Fruit fly (Drosophila melanogaster) whole organism, embryonic: ENCODE data around the gene Tsr1.

Experiments
- CG10431 ChIP-seq: fragments of 200-800 bp; sonication (Bioruptor generic); optimal IDR thresholded peaks from 3 replicates; lab custom pipeline; 2018; ENCODE audit warnings: missing biosample characterization, mild to moderate bottlenecking, missing genetic modification characterization
- CG11247 ChIP-seq: fragments of 200-800 bp; sonication (Bioruptor generic); IDR thresholded peaks from 2 replicates; pipeline ENCODE4 v1.3.6; 2022; ENCODE audit warnings: missing biosample characterization, missing genetic modification characterization
- CG11695 ChIP-seq: fragments of 200-800 bp; sonication (Bioruptor generic); IDR thresholded peaks from 3 replicates; pipeline ENCODE4 v1.3.6; 2022; ENCODE audit warnings: missing biosample characterization, missing genetic modification characterization
- CG12219 ChIP-seq: fragments of 200-800 bp; sonication (Bioruptor generic); optimal IDR thresholded peaks from 3 replicates; lab custom pipeline; 2018; ENCODE audit warnings: missing biosample characterization, mild to moderate bottlenecking, missing genetic modification characterization
- CG12299 ChIP-seq: fragments of 200-800 bp; sonication (Bioruptor generic); optimal IDR thresholded peaks from 2 replicates; lab custom pipeline; 2018; ENCODE audit warnings: missing biosample characterization, mild to moderate bottlenecking, missing genetic modification characterization
- CG12391 ChIP-seq: fragments of 200-800 bp; sonication (Bioruptor generic); optimal IDR thresholded peaks from 3 replicates; lab custom pipeline; 2018; ENCODE audit warnings: missing biosample characterization, mild to moderate bottlenecking, missing genetic modification characterization, moderate library complexity
- CG14710 ChIP-seq: fragments of 200-800 bp; sonication (Bioruptor generic); optimal IDR thresholded peaks from 3 replicates; lab custom pipeline; 2019; ENCODE audit warnings: missing biosample characterization, mild to moderate bottlenecking, missing genetic modification characterization, moderate library complexity
- CG15696 ChIP-seq: fragments of 200-800 bp; sonication (Bioruptor generic); optimal IDR thresholded peaks from 2 replicates; lab custom pipeline; 2019; ENCODE audit warnings: missing biosample characterization, mild to moderate bottlenecking, missing genetic modification characterization, moderate library complexity
- CG16863 ChIP-seq: fragments of 200-800 bp; sonication (Bioruptor generic); optimal IDR thresholded peaks from 3 replicates; lab custom pipeline; 2016; ENCODE audit warnings: missing biosample characterization, missing genetic modification characterization
- CG17829 ChIP-seq: fragments of 200-800 bp; optimal IDR thresholded peaks from 2 replicates; lab custom pipeline; 2019; ENCODE audit warnings: missing biosample characterization, mild to moderate bottlenecking, missing genetic modification characterization, moderate library complexity
- CG1792 ChIP-seq: fragments of 200-800 bp; sonication (Bioruptor generic); optimal IDR thresholded peaks from 2 replicates; lab custom pipeline; 2016; ENCODE audit warnings: missing biosample characterization, missing genetic modification characterization
- CG18764 ChIP-seq: fragments of 200-800 bp; sonication (Bioruptor generic); optimal IDR thresholded peaks from 3 replicates; lab custom pipeline; 2016; ENCODE audit warnings: missing biosample characterization, missing genetic modification characterization
- CG2116 ChIP-seq: fragments of 200-800 bp; sonication (Bioruptor generic); optimal IDR thresholded peaks from 3 replicates; lab custom pipeline; 2018; ENCODE audit warnings: missing biosample characterization, mild to moderate bottlenecking, missing genetic modification characterization
- CG2202 ChIP-seq: fragments of 200-800 bp; sonication (Bioruptor generic); optimal IDR thresholded peaks from 2 replicates; lab custom pipeline; 2018; ENCODE audit warnings: missing biosample characterization, mild to moderate bottlenecking, missing genetic modification characterization
- CG2678 ChIP-seq: fragments of 200-800 bp; sonication (Bioruptor generic); optimal IDR thresholded peaks from 3 replicates; lab custom pipeline; 2019; ENCODE audit warnings: missing biosample characterization, mild to moderate bottlenecking, missing genetic modification characterization, moderate library complexity
- CG31224 ChIP-seq: fragments of 200-800 bp; sonication (Bioruptor generic); IDR thresholded peaks from 2 replicates; pipeline ENCODE4 v1.3.6; 2022; ENCODE audit warnings: missing biosample characterization, missing genetic modification characterization
- CG3163 ChIP-seq: fragments of 200-800 bp; sonication (Bioruptor generic); optimal IDR thresholded peaks from 3 replicates; lab custom pipeline; 2016; ENCODE audit warnings: missing biosample characterization, missing genetic modification characterization
- CG3281 ChIP-seq: fragments of 200-800 bp; sonication (Bioruptor generic); optimal IDR thresholded peaks from 3 replicates; lab custom pipeline; 2017; ENCODE audit warnings: missing biosample characterization, mild to moderate bottlenecking, missing genetic modification characterization
- CG4854 ChIP-seq: fragments of 200-800 bp; sonication (Bioruptor generic); optimal IDR thresholded peaks from 2 replicates; lab custom pipeline; 2016; ENCODE audit warnings: missing biosample characterization, missing genetic modification characterization, inconsistent platforms
- CG7372 ChIP-seq: fragments of 200-800 bp; sonication (Bioruptor generic); IDR thresholded peaks from 2 replicates; pipeline ENCODE4 v1.3.6; 2022; ENCODE audit warnings: missing biosample characterization, missing genetic modification characterization
- CG8290 ChIP-seq, 3 experiments: fragments of 200-800 bp; sonication (Bioruptor generic); optimal IDR thresholded peaks; 2 replicates each; lab custom pipeline; 2016 to 2019; ENCODE audit warnings: missing biosample characterization in 3 of 3, missing genetic modification characterization in 3 of 3, mild to moderate bottlenecking in 2 of 3, moderate library complexity in 1 of 3
- CG9215 ChIP-seq: fragments of 200-800 bp; sonication (Bioruptor generic); IDR thresholded peaks from 2 replicates; pipeline ENCODE4 v1.3.6; 2022; ENCODE audit warnings: missing biosample characterization, missing genetic modification characterization
- Dip3 ChIP-seq: fragments of 200-800 bp; sonication (Bioruptor generic); optimal IDR thresholded peaks from 3 replicates; lab custom pipeline; 2016; ENCODE audit warnings: missing biosample characterization, missing genetic modification characterization
- Dll ChIP-seq: fragments of 200-800 bp; sonication (Bioruptor generic); IDR thresholded peaks from 4 replicates; pipeline ENCODE4 v1.3.6; 2022; ENCODE audit warnings: missing biosample characterization, missing genetic modification characterization; ENCODE audit not compliant: partially characterized antibody
- Doc3 ChIP-seq: fragments of 200-800 bp; sonication (Bioruptor generic); IDR thresholded peaks from 3 replicates; pipeline ENCODE4 v1.3.6; 2022; ENCODE audit warnings: missing biosample characterization, missing genetic modification characterization; ENCODE audit not compliant: partially characterized antibody
- E2f2 ChIP-seq: fragments of 200-800 bp; sonication (Bioruptor generic); IDR thresholded peaks from 2 replicates; pipeline ENCODE4 v1.3.6; 2022; ENCODE audit warnings: missing biosample characterization, missing genetic modification characterization
- Eip74EF ChIP-seq, 2 experiments: fragments of 200-800 bp in 1 of 2; fragments of >200 bp in 1 of 2; sonication (Bioruptor generic) in 1 of 2; optimal IDR thresholded peaks; 2 replicates each; lab custom pipeline; 2017 to 2019; ENCODE audit warnings: missing biosample characterization in 2 of 2, missing genetic modification characterization in 2 of 2, mild to moderate bottlenecking in 1 of 2, moderate library complexity in 1 of 2
- HLH3B ChIP-seq: fragments of 200-800 bp; sonication (Bioruptor generic); IDR thresholded peaks from 2 replicates; pipeline ENCODE4 v1.3.6; 2022; ENCODE audit warnings: missing biosample characterization, missing genetic modification characterization
- HLH4C ChIP-seq: fragments of 200-800 bp; sonication (Bioruptor generic); IDR thresholded peaks from 3 replicates; pipeline ENCODE4 v1.3.6; 2022; ENCODE audit warnings: missing biosample characterization, missing genetic modification characterization; ENCODE audit not compliant: partially characterized antibody
- MTF-1 ChIP-seq: fragments of 200-800 bp; sonication (Bioruptor generic); optimal IDR thresholded peaks from 2 replicates; lab custom pipeline; 2018; ENCODE audit warnings: missing biosample characterization, mild to moderate bottlenecking, missing genetic modification characterization, borderline replicate concordance
- Six4 ChIP-seq: fragments of 200-800 bp; sonication (Bioruptor generic); optimal IDR thresholded peaks from 2 replicates; lab custom pipeline; 2016; ENCODE audit warnings: missing biosample characterization, missing genetic modification characterization
- al ChIP-seq: fragments of 200-800 bp; sonication (Bioruptor generic); IDR thresholded peaks from 2 replicates; pipeline ENCODE4 v1.3.6; 2022; ENCODE audit warnings: missing biosample characterization, missing genetic modification characterization
- aop ChIP-seq: fragments of 200-800 bp; sonication (Bioruptor generic); IDR thresholded peaks from 2 replicates; pipeline ENCODE4 v1.3.6; 2022; ENCODE audit warnings: missing biosample characterization, missing genetic modification characterization
- crp ChIP-seq, 2 experiments: fragments of 200-800 bp; sonication (Bioruptor generic); optimal IDR thresholded peaks; 2 replicates in 1 of 2; 3 replicates in 1 of 2; lab custom pipeline; 2017; ENCODE audit warnings: missing biosample characterization in 2 of 2, missing genetic modification characterization in 2 of 2, mild to moderate bottlenecking in 1 of 2, moderate library complexity in 1 of 2
- dmrt99B ChIP-seq: fragments of 200-800 bp; sonication (Bioruptor generic); optimal IDR thresholded peaks from 2 replicates; lab custom pipeline; 2018; ENCODE audit warnings: missing biosample characterization, mild to moderate bottlenecking, missing genetic modification characterization, moderate library complexity
- gem ChIP-seq: fragments of 200-800 bp; sonication (Bioruptor generic); optimal IDR thresholded peaks from 2 replicates; lab custom pipeline; 2019; ENCODE audit warnings: missing biosample characterization, mild to moderate bottlenecking, missing genetic modification characterization, moderate library complexity
- gfzf ChIP-seq: fragments of 200-800 bp; sonication (Bioruptor generic); optimal IDR thresholded peaks from 2 replicates; lab custom pipeline; 2016; ENCODE audit warnings: missing biosample characterization, mild to moderate bottlenecking, missing genetic modification characterization, moderate library complexity
- hbn ChIP-seq: fragments of 200-800 bp; sonication (Bioruptor generic); IDR thresholded peaks from 2 replicates; pipeline ENCODE4 v1.3.6; 2022; ENCODE audit warnings: missing biosample characterization, missing genetic modification characterization; ENCODE audit not compliant: partially characterized antibody
- inv ChIP-seq: fragments of 200-800 bp; sonication (Bioruptor generic); IDR thresholded peaks from 2 replicates; pipeline ENCODE4 v1.3.6; 2022; ENCODE audit warnings: missing biosample characterization, missing genetic modification characterization; ENCODE audit not compliant: partially characterized antibody
- klu ChIP-seq: fragments of 200-800 bp; sonication (Bioruptor generic); IDR thresholded peaks from 2 replicates; pipeline ENCODE4 v1.3.6; 2022; ENCODE audit warnings: missing biosample characterization, missing genetic modification characterization
- nerfin-2 ChIP-seq: fragments of 200-800 bp; sonication (Bioruptor generic); IDR thresholded peaks from 2 replicates; pipeline ENCODE4 v1.3.6; 2022; ENCODE audit warnings: missing biosample characterization, missing genetic modification characterization; ENCODE audit not compliant: partially characterized antibody
- prd ChIP-seq, 3 experiments: fragments of >200 bp in 2 of 3; fragments of 200-800 bp in 1 of 3; sonication (Bioruptor generic) in 1 of 3; optimal IDR thresholded peaks in 2 of 3; IDR thresholded peaks in 1 of 3; 2 replicates in 2 of 3; 3 replicates in 1 of 3; pipeline versions ENCODE4 v1.3.6 to Lab custom; 2017 to 2022; ENCODE audit warnings: missing biosample characterization in 1 of 3, missing genetic modification characterization in 1 of 3
- pros ChIP-seq: fragments of 200-800 bp; sonication (Bioruptor generic); optimal IDR thresholded peaks from 3 replicates; lab custom pipeline; 2019; ENCODE audit warnings: missing biosample characterization, mild to moderate bottlenecking, missing genetic modification characterization, moderate library complexity
- sd ChIP-seq: fragments of 200-800 bp; sonication (Bioruptor generic); optimal IDR thresholded peaks from 3 replicates; lab custom pipeline; 2018; ENCODE audit warnings: missing biosample characterization, mild to moderate bottlenecking, missing genetic modification characterization, moderate library complexity
- seq ChIP-seq: fragments of 200-800 bp; sonication (Bioruptor generic); IDR thresholded peaks from 2 replicates; pipeline ENCODE4 v1.3.6; 2022; ENCODE audit warnings: missing biosample characterization, missing genetic modification characterization
- tup ChIP-seq: fragments of 200-800 bp; sonication (Bioruptor generic); optimal IDR thresholded peaks from 2 replicates; lab custom pipeline; 2016; ENCODE audit warnings: missing biosample characterization, mild to moderate bottlenecking, missing genetic modification characterization, moderate library complexity
- vfl ChIP-seq: fragments of 200-800 bp; sonication (Bioruptor generic); optimal IDR thresholded peaks from 2 replicates; lab custom pipeline; 2016; ENCODE audit warnings: missing biosample characterization, missing genetic modification characterization
- zfh1 ChIP-seq: fragments of 200-800 bp; sonication (Bioruptor generic); IDR thresholded peaks from 3 replicates; pipeline ENCODE4 v1.3.6; 2022; ENCODE audit warnings: missing biosample characterization, missing genetic modification characterization

The Tsr1 gene

dm6 chr3L:21334999-21335631 is at the start of gene Tsr1 (continued):
- no peak for TF ChIP-seq HLH3B
- no peak for TF ChIP-seq CG31224 (GFP tag; lab: Robert Waterston, UW)
- peak; percentile 80 for TF ChIP-seq HLH4C (GFP tag; lab: Robert Waterston, UW)
- no peak for TF ChIP-seq CG12219 (GFP tag; lab: Kevin White, UChicago)
- TF ChIP-seq prd (optimal IDR thresholded peaks at IDR 0.05; lab: Kevin White, UChicago) = no peak
- no peak for TF ChIP-seq prd (GFP tag; IDR thresholded peaks at IDR 0.05; lab: Robert Waterston, UW)
- peak; percentile 88 for TF ChIP-seq Dll (GFP tag; lab: Robert Waterston, UW)
- no peak for TF ChIP-seq CG3281 (GFP tag; lab: Kevin White, UChicago)
- TF ChIP-seq gfzf (GFP tag; lab: Kevin White, UChicago) = peak; percentile 19
- TF ChIP-seq CG16863 (GFP tag; lab: Kevin White, UChicago) = no peak
- no peak for TF ChIP-seq CG12391 (tag; lab: Kevin White, UChicago)
- no peak for TF ChIP-seq CG17829 (tag; lab: Kevin White, UChicago)
- TF ChIP-seq CG2678 (tag; lab: Kevin White, UChicago) = no peak
- TF ChIP-seq vfl = no peak
- TF ChIP-seq Six4 (GFP tag; lab: Kevin White, UChicago) = no peak
- TF ChIP-seq MTF-1 = no peak
- no peak for TF ChIP-seq CG9215 (GFP tag; lab: Robert Waterston, UW)
- TF ChIP-seq CG2116 = peak; percentile 68
- TF ChIP-seq tup (GFP tag; lab: Kevin White, UChicago) = no peak
- TF ChIP-seq E2f2 (GFP tag; lab: Robert Waterston, UW) = peak; percentile 93
- TF ChIP-seq CG4854 = no peak
- no peak for TF ChIP-seq Dip3 (GFP tag; lab: Kevin White, UChicago)
- TF ChIP-seq gem (tag; lab: Kevin White, UChicago) = no peak
- TF ChIP-seq CG7372 (GFP tag; lab: Robert Waterston, UW) = no peak
- no peak for TF ChIP-seq Eip74EF (GFP tag; optimal IDR thresholded peaks at IDR 0.05; lab: Kevin White, UChicago)
- TF ChIP-seq aop (GFP tag; lab: Robert Waterston, UW) = no peak
- TF ChIP-seq CG11695 (GFP tag; lab: Robert Waterston, UW) = no peak
- TF ChIP-seq klu (GFP tag; lab: Robert Waterston, UW) = no peak
- TF ChIP-seq sd (tag; lab: Kevin White, UChicago) = no peak
- TF ChIP-seq seq (GFP tag; lab: Robert Waterston, UW) = no peak
- no peak for TF ChIP-seq al (GFP tag; lab: Robert Waterston, UW)
- no peak for TF ChIP-seq CG18764 (GFP tag; lab: Kevin White, UChicago)
- no peak for TF ChIP-seq CG2202
- peak; percentile 70 for TF ChIP-seq inv
- peak; percentile 78 for TF ChIP-seq Doc3 (GFP tag; lab: Robert Waterston, UW)
- no peak for TF ChIP-seq CG10431
- TF ChIP-seq CG8290 (GFP tag; optimal IDR thresholded peaks at IDR 0.05; lab: Kevin White, UChicago) = no peak
- TF ChIP-seq CG8290 (tag; optimal IDR thresholded peaks at IDR 0.05; lab: Kevin White, UChicago) = no peak
- no peak for TF ChIP-seq CG14710 (tag; lab: Kevin White, UChicago)
- TF ChIP-seq CG15696 = no peak
- TF ChIP-seq crp (GFP tag; optimal IDR thresholded peaks at IDR 0.05; lab: Kevin White, UChicago) = peak in 1 of 2 experiments; percentile 52
- TF ChIP-seq CG12299 (tag; lab: Kevin White, UChicago) = no peak
- no peak for TF ChIP-seq CG1792 (GFP tag; lab: Kevin White, UChicago)
- TF ChIP-seq dmrt99B = no peak
- TF ChIP-seq pros = no peak
- TF ChIP-seq CG11247 (GFP tag; lab: Robert Waterston, UW) = no peak
- TF ChIP-seq zfh1 (GFP tag; lab: Robert Waterston, UW) = no peak
- no peak for TF ChIP-seq CG3163 (GFP tag; lab: Kevin White, UChicago)
- TF ChIP-seq nerfin-2 (GFP tag; lab: Robert Waterston, UW) = peak; percentile 83
- peak; percentile 83 for TF ChIP-seq hbn (GFP tag; lab: Robert Waterston, UW)
